Fruit fly (Drosophila melanogaster) whole organism, prepupa: Measurements from ENCODE around the gene Abi.

ENCODE experiments used
- Blimp-1 ChIP-seq: fragments of 200-800 bp; sonication (Bioruptor generic); optimal IDR thresholded peaks from 3 replicates; lab custom pipeline; 2017; ENCODE audit warnings: missing biosample characterization, missing genetic modification characterization, mild to moderate bottlenecking, moderate library complexity, missing genetic modification reagents
- CG10631 ChIP-seq: fragments of 200-800 bp; sonication (Bioruptor generic); optimal IDR thresholded peaks from 2 replicates; lab custom pipeline; 2016; ENCODE audit warnings: missing biosample characterization, missing genetic modification characterization
- CG10669 ChIP-seq: fragments of 200-800 bp; sonication (Bioruptor generic); optimal IDR thresholded peaks from 3 replicates; lab custom pipeline; 2018; ENCODE audit warnings: missing biosample characterization, mild to moderate bottlenecking, missing genetic modification characterization, moderate library complexity
- CG11294 ChIP-seq: fragments of 200-800 bp; sonication (Bioruptor generic); IDR thresholded peaks from 2 replicates; pipeline ENCODE4 v1.3.6; 2022; ENCODE audit warnings: missing biosample characterization, missing genetic modification characterization
- CG11762 ChIP-seq: fragments of 200-800 bp; sonication (Bioruptor generic); optimal IDR thresholded peaks from 3 replicates; lab custom pipeline; 2016; ENCODE audit warnings: missing biosample characterization, missing genetic modification characterization; ENCODE audit not compliant: insufficient read depth
- CG11902 ChIP-seq: fragments of 200-800 bp; sonication (Bioruptor generic); optimal IDR thresholded peaks from 3 replicates; lab custom pipeline; 2016; ENCODE audit warnings: missing biosample characterization, missing genetic modification characterization
- CG15336 ChIP-seq: fragments of 200-800 bp; sonication (Bioruptor generic); IDR thresholded peaks from 2 replicates; pipeline ENCODE4 v1.3.6; 2022; ENCODE audit warnings: missing biosample characterization, missing genetic modification characterization
- CG1621 ChIP-seq: fragments of 200-800 bp; sonication (Bioruptor generic); optimal IDR thresholded peaks from 3 replicates; lab custom pipeline; 2018; ENCODE audit warnings: missing biosample characterization, mild to moderate bottlenecking, missing genetic modification characterization
- CG3032 ChIP-seq: fragments of 200-800 bp; optimal IDR thresholded peaks from 2 replicates; lab custom pipeline; 2019; ENCODE audit warnings: missing biosample characterization, mild to moderate bottlenecking, missing genetic modification characterization, moderate library complexity
- CG31627 ChIP-seq: fragments of 200-800 bp; sonication (Bioruptor generic); optimal IDR thresholded peaks from 3 replicates; lab custom pipeline; 2016; ENCODE audit warnings: missing biosample characterization, missing genetic modification characterization
- CG34406 ChIP-seq: fragments of 200-800 bp; sonication (Bioruptor generic); optimal IDR thresholded peaks from 3 replicates; lab custom pipeline; 2016; ENCODE audit warnings: missing biosample characterization, missing genetic modification characterization
- CG3919 ChIP-seq: fragments of 200-800 bp; sonication (Bioruptor generic); optimal IDR thresholded peaks from 3 replicates; lab custom pipeline; 2016; ENCODE audit warnings: missing biosample characterization, missing genetic modification characterization
- CG6163 ChIP-seq: fragments of 200-800 bp; sonication (Bioruptor generic); IDR thresholded peaks from 3 replicates; pipeline ENCODE4 v1.3.6; 2022; ENCODE audit warnings: missing biosample characterization, missing genetic modification characterization
- CG6792 ChIP-seq: fragments of 200-800 bp; sonication (Bioruptor generic); optimal IDR thresholded peaks from 3 replicates; lab custom pipeline; 2016; ENCODE audit warnings: missing biosample characterization, missing genetic modification characterization
- CG6808 ChIP-seq: fragments of 200-800 bp; sonication (Bioruptor generic); optimal IDR thresholded peaks from 3 replicates; lab custom pipeline; 2017; ENCODE audit warnings: missing biosample characterization, missing genetic modification characterization, mild to moderate bottlenecking, moderate library complexity, missing genetic modification reagents
- CG6854 ChIP-seq: fragments of 200-800 bp; sonication (Bioruptor generic); optimal IDR thresholded peaks from 2 replicates; lab custom pipeline; 2017; ENCODE audit warnings: missing biosample characterization, mild to moderate bottlenecking, missing genetic modification characterization
- CG7368 ChIP-seq: fragments of 200-800 bp; sonication (Bioruptor generic); optimal IDR thresholded peaks from 3 replicates; lab custom pipeline; 2016; ENCODE audit warnings: missing biosample characterization, missing genetic modification characterization
- CG8119 ChIP-seq: fragments of 200-800 bp; sonication (Bioruptor generic); IDR thresholded peaks from 3 replicates; pipeline ENCODE4 v1.3.6; 2022; ENCODE audit warnings: missing biosample characterization, missing genetic modification characterization
- CG8319 ChIP-seq: fragments of 200-800 bp; sonication (Bioruptor generic); optimal IDR thresholded peaks from 3 replicates; lab custom pipeline; 2016; ENCODE audit warnings: missing biosample characterization, missing genetic modification characterization
- CG8632 ChIP-seq: fragments of 200-800 bp; sonication (Bioruptor generic); optimal IDR thresholded peaks from 3 replicates; lab custom pipeline; 2016; ENCODE audit warnings: missing biosample characterization, missing genetic modification characterization
- CG9139 ChIP-seq: fragments of 200-800 bp; sonication (Bioruptor generic); optimal IDR thresholded peaks from 3 replicates; lab custom pipeline; 2017; ENCODE audit warnings: missing biosample characterization, mild to moderate bottlenecking, missing genetic modification characterization
- Eip78C ChIP-seq: fragments of 200-800 bp; sonication (Bioruptor generic); peaks from one replicate; lab custom pipeline; 2016; ENCODE audit warnings: missing biosample characterization, missing genetic modification characterization
- Eip93F ChIP-seq: fragments of 200-800 bp; sonication (Bioruptor generic); optimal IDR thresholded peaks from 2 replicates; lab custom pipeline; 2016; ENCODE audit warnings: missing biosample characterization, mild to moderate bottlenecking, missing genetic modification characterization
- Ets21C ChIP-seq: fragments of 200-800 bp; sonication (Bioruptor generic); optimal IDR thresholded peaks from 3 replicates; lab custom pipeline; 2016; ENCODE audit warnings: missing biosample characterization, missing genetic modification characterization
- Ets96B ChIP-seq: fragments of 200-800 bp; optimal IDR thresholded peaks from 2 replicates; lab custom pipeline; 2019; ENCODE audit warnings: missing biosample characterization, mild to moderate bottlenecking, missing genetic modification characterization, moderate library complexity
- Hr38 ChIP-seq: sonication (Bioruptor generic); optimal IDR thresholded peaks from 2 replicates; lab custom pipeline; 2016; ENCODE audit warnings: missing biosample characterization, missing genetic modification characterization
- Hr39 ChIP-seq: fragments of 200-800 bp; sonication (Bioruptor generic); optimal IDR thresholded peaks from 2 replicates; lab custom pipeline; 2016; ENCODE audit warnings: missing biosample characterization, missing genetic modification characterization
- Lpt ChIP-seq: fragments of 200-800 bp; sonication (Bioruptor generic); optimal IDR thresholded peaks from 3 replicates; lab custom pipeline; 2016; ENCODE audit warnings: missing biosample characterization, missing genetic modification characterization
- OdsH ChIP-seq: fragments of 200-800 bp; sonication (Bioruptor generic); optimal IDR thresholded peaks from 3 replicates; lab custom pipeline; 2016; ENCODE audit warnings: missing biosample characterization, missing genetic modification characterization
- Smox ChIP-seq: fragments of 200-800 bp; sonication (Bioruptor generic); optimal IDR thresholded peaks from 3 replicates; lab custom pipeline; 2016; ENCODE audit warnings: missing biosample characterization, missing genetic modification characterization
- Sox102F ChIP-seq: fragments of 200-800 bp; sonication (Bioruptor generic); optimal IDR thresholded peaks from 2 replicates; lab custom pipeline; 2016; ENCODE audit warnings: missing biosample characterization, mild to moderate bottlenecking, missing genetic modification characterization
- Sox14 ChIP-seq: fragments of 200-800 bp; sonication (Bioruptor generic); optimal IDR thresholded peaks from 3 replicates; lab custom pipeline; 2016; ENCODE audit warnings: missing biosample characterization, missing genetic modification characterization
- Sox15 ChIP-seq: fragments of 200-800 bp; sonication (Bioruptor generic); optimal IDR thresholded peaks from 3 replicates; lab custom pipeline; 2016; ENCODE audit warnings: missing biosample characterization, missing genetic modification characterization
- achi ChIP-seq: fragments of 200-800 bp; sonication (Bioruptor generic); optimal IDR thresholded peaks from 3 replicates; lab custom pipeline; 2016; ENCODE audit warnings: missing biosample characterization, missing genetic modification characterization
- acj6 ChIP-seq: fragments of 200-800 bp; sonication (Bioruptor generic); optimal IDR thresholded peaks from 3 replicates; lab custom pipeline; 2016; ENCODE audit warnings: missing biosample characterization, missing genetic modification characterization
- cyc ChIP-seq: fragments of 200-800 bp; sonication (Bioruptor generic); optimal IDR thresholded peaks from 3 replicates; lab custom pipeline; 2016; ENCODE audit warnings: missing biosample characterization, missing genetic modification characterization
- dsx ChIP-seq: fragments of 200-800 bp; optimal IDR thresholded peaks from 3 replicates; lab custom pipeline; 2019; ENCODE audit warnings: missing biosample characterization, mild to moderate bottlenecking, missing genetic modification characterization, moderate library complexity; ENCODE audit not compliant: poor library complexity, severe bottlenecking
- eg ChIP-seq: fragments of 200-800 bp; sonication (Bioruptor generic); IDR thresholded peaks from 3 replicates; pipeline ENCODE4 v1.3.6; 2022; ENCODE audit warnings: missing biosample characterization, missing genetic modification characterization
- esn ChIP-seq: fragments of 200-800 bp; sonication (Bioruptor generic); optimal IDR thresholded peaks from 2 replicates; lab custom pipeline; 2016; ENCODE audit warnings: missing biosample characterization, mild to moderate bottlenecking, missing genetic modification characterization, moderate library complexity
- fd59A ChIP-seq: fragments of 200-800 bp; sonication (Bioruptor generic); optimal IDR thresholded peaks from 2 replicates; lab custom pipeline; 2017; ENCODE audit warnings: missing biosample characterization, mild to moderate bottlenecking, missing genetic modification characterization, missing genetic modification reagents
- fd85E ChIP-seq: fragments of 200-800 bp; sonication (Bioruptor generic); optimal IDR thresholded peaks from 3 replicates; lab custom pipeline; 2016; ENCODE audit warnings: missing biosample characterization, missing genetic modification characterization
- lz ChIP-seq: fragments of 200-800 bp; sonication (Bioruptor generic); optimal IDR thresholded peaks from 3 replicates; lab custom pipeline; 2016; ENCODE audit warnings: missing biosample characterization, missing genetic modification characterization
- net ChIP-seq: fragments of 200-800 bp; sonication (Bioruptor generic); optimal IDR thresholded peaks from 3 replicates; lab custom pipeline; 2016; ENCODE audit warnings: missing biosample characterization, missing genetic modification characterization
- pdm3 ChIP-seq: fragments of 200-800 bp; sonication (Bioruptor generic); optimal IDR thresholded peaks from 3 replicates; lab custom pipeline; 2016; ENCODE audit warnings: missing biosample characterization, missing genetic modification characterization
- svp ChIP-seq: fragments of 200-800 bp; sonication (Bioruptor generic); peaks from one replicate; lab custom pipeline; 2016; ENCODE audit warnings: missing biosample characterization, missing genetic modification characterization
- topi ChIP-seq: fragments of 200-800 bp; sonication (Bioruptor generic); optimal IDR thresholded peaks from 3 replicates; lab custom pipeline; 2016; ENCODE audit warnings: missing biosample characterization, missing genetic modification characterization
- vri ChIP-seq: fragments of 200-800 bp; sonication (Bioruptor generic); optimal IDR thresholded peaks from 3 replicates; lab custom pipeline; 2016; ENCODE audit warnings: missing biosample characterization, mild to moderate bottlenecking, missing genetic modification characterization

Abi gene

dm6 chr3R:14122347-14122812 lies at the start of gene Abi, which contains the start of gene twf:
TSS of gene Abi (minus strand) at chr3R:14122420.
TSS of gene twf (plus strand) at chr3R:14122654.
- TF ChIP-seq Ets21C (GFP tag; lab: Kevin White, UChicago) (peak; percentile 39), pdm3 (GFP tag; lab: Kevin White, UChicago) (peak; percentile 70), esn (GFP tag; lab: Kevin White, UChicago) (peak; percentile 77), CG10669 (GFP tag; lab: Kevin White, UChicago) (no peak), CG11294 (GFP tag; lab: Robert Waterston, UW) (no peak), fd59A (GFP tag; lab: Kevin White, UChicago) (peak; percentile 14), acj6 (GFP tag; lab: Kevin White, UChicago) (peak; percentile 67), Hr38 (no peak), Smox (GFP tag; lab: Kevin White, UChicago) (peak; percentile 64), CG9139 (no peak), CG6792 (GFP tag; lab: Kevin White, UChicago) (peak; percentile 61), CG1621 (tag; lab: Kevin White, UChicago) (peak; percentile 37), Sox102F (GFP tag; lab: Kevin White, UChicago) (peak; percentile 60), fd85E (GFP tag; lab: Kevin White, UChicago) (no peak), achi (GFP tag; lab: Kevin White, UChicago) (peak; percentile 63), Sox15 (GFP tag; lab: Kevin White, UChicago) (peak; percentile 46), OdsH (GFP tag; lab: Kevin White, UChicago) (peak; percentile 80), Lpt (GFP tag; lab: Kevin White, UChicago) (no peak), eg (peak; percentile 42; the same call in 2 of the 3 replicates), CG6854 (GFP tag; lab: Kevin White, UChicago) (no peak), CG11762 (GFP tag; lab: Kevin White, UChicago) (peak; percentile 37), CG3919 (GFP tag; lab: Kevin White, UChicago) (peak; percentile 78), CG31627 (GFP tag; lab: Kevin White, UChicago) (peak; percentile 77), net (peak; percentile 33), Blimp-1 (GFP tag; lab: Kevin White, UChicago) (no peak), CG10631 (GFP tag; lab: Kevin White, UChicago) (peak; percentile 72), lz (peak; percentile 70), dsx (GFP tag; lab: Kevin White, UChicago) (no peak), CG8119 (GFP tag; lab: Robert Waterston, UW) (no peak), CG8632 (GFP tag; lab: Kevin White, UChicago) (peak; percentile 45), CG7368 (peak; percentile 35), CG34406 (peak; percentile 48), cyc (peak; percentile 70), Eip93F (GFP tag; lab: Kevin White, UChicago) (no peak), CG8319 (GFP tag; lab: Kevin White, UChicago) (peak; percentile 60), Hr39 (peak; percentile 55), CG15336 (GFP tag; lab: Robert Waterston, UW) (0 out of 2 replicates have a peak, but pooled peaks have one; percentile 30), CG3032 (tag; lab: Kevin White, UChicago) (peak; percentile 48), vri (GFP tag; lab: Kevin White, UChicago) (peak; percentile 38), CG6163 (GFP tag; lab: Robert Waterston, UW) (peak; percentile 52; the same call in 1 of the 3 replicates), CG6808 (GFP tag; lab: Kevin White, UChicago) (no peak), Ets96B (tag; lab: Kevin White, UChicago) (no peak), topi (GFP tag; lab: Kevin White, UChicago) (peak; percentile 62), Sox14 (GFP tag; lab: Kevin White, UChicago) (peak; percentile 74), Eip78C (GFP tag; lab: Kevin White, UChicago) (peak; percentile 90), svp (peak; percentile 73), CG11902 (peak; percentile 41)
